Worm (Caenorhabditis elegans): ENCODE data around the gene H04M03.12.

DNA sequence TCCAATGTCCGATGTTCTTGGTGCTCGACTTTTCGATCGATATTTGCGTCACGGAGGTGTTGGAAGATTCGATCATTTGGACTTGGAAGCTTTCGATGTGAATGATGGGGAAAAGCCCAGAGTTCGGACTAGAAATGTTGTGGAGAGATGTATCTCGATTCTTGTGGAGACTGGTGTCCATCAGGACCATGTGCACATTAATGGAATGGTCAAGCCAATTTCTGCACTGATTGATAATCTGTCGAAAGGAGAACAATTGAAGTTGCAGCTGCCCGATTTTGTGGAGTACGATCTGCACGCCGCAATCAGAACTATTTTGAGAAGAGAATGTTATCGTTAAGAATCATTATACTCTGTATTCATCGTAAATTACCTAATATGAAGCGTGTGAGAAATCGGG lies 34.0 kb upstream of the H04M03.12 start:
- no peak for TF ChIP-seq lin-13 (tag; optimal IDR thresholded peaks at IDR 0.05)
- no peak for TF ChIP-seq lsy-2 (tag; optimal IDR thresholded peaks at IDR 0.05)
- TF ChIP-seq pha-4 (tag; optimal IDR thresholded peaks at IDR 0.05): no peak
- no peak for TF ChIP-seq ces-1 (GFP tag; optimal IDR thresholded peaks at IDR 0.05)
- no peak for TF ChIP-seq nhr-12 (tag; optimal IDR thresholded peaks at IDR 0.05)
- no peak for TF ChIP-seq unc-39 (tag; optimal IDR thresholded peaks at IDR 0.05)
- TF ChIP-seq elt-1 (tag; optimal IDR thresholded peaks at IDR 0.05; ENCODE audit: borderline replicate concordance, insufficient read depth): no peak
- TF ChIP-seq ztf-11 (tag; optimal IDR thresholded peaks at IDR 0.05): no peak
